Fruit fly (Drosophila melanogaster) whole organism, embryonic: Measurements from ENCODE around the gene CG44362.

Source experiments
- ATbp ChIP-seq: fragments of 200-800 bp; sonication (Bioruptor generic); optimal IDR thresholded peaks from 2 replicates; lab custom pipeline; 2017; ENCODE audit warnings: missing biosample characterization, mild to moderate bottlenecking, missing genetic modification characterization, missing genetic modification reagents
- Ada2b ChIP-seq: fragments of 200-800 bp; sonication (Bioruptor generic); IDR thresholded peaks from 2 replicates; pipeline ENCODE4 v1.3.6; 2022; ENCODE audit warnings: missing biosample characterization, missing genetic modification characterization
- CG10267 ChIP-seq: fragments of 200-800 bp; sonication (Bioruptor generic); optimal IDR thresholded peaks from 2 replicates; lab custom pipeline; 2018; ENCODE audit warnings: missing biosample characterization, mild to moderate bottlenecking, missing genetic modification characterization, moderate library complexity
- CG11398 ChIP-seq: fragments of 200-800 bp; sonication (Bioruptor generic); optimal IDR thresholded peaks from 2 replicates; lab custom pipeline; 2016; ENCODE audit warnings: missing biosample characterization, missing genetic modification characterization
- CG11456 ChIP-seq: fragments of 200-800 bp; sonication (Bioruptor generic); IDR thresholded peaks from 3 replicates; pipeline ENCODE4 v1.3.6; 2022; ENCODE audit warnings: missing biosample characterization, missing genetic modification characterization
- CG12744 ChIP-seq: fragments of 200-800 bp; sonication (Bioruptor generic); optimal IDR thresholded peaks from 2 replicates; lab custom pipeline; 2016; ENCODE audit warnings: missing biosample characterization, missing genetic modification characterization
- CG14860 ChIP-seq: fragments of 200-800 bp; sonication (Bioruptor generic); IDR thresholded peaks from 3 replicates; pipeline ENCODE4 v1.3.6; 2022; ENCODE audit warnings: missing biosample characterization, missing genetic modification characterization; ENCODE audit not compliant: partially characterized antibody
- CG17361 ChIP-seq: fragments of 200-800 bp; sonication (Bioruptor generic); IDR thresholded peaks from 3 replicates; pipeline ENCODE4 v1.3.6; 2022; ENCODE audit warnings: missing biosample characterization, missing genetic modification characterization
- CG17612 ChIP-seq: fragments of 200-800 bp; sonication (Bioruptor generic); IDR thresholded peaks from 2 replicates; pipeline ENCODE4 v1.3.6; 2022; ENCODE audit warnings: missing biosample characterization, missing genetic modification characterization
- CG17802 ChIP-seq: fragments of 200-800 bp; sonication (Bioruptor generic); optimal IDR thresholded peaks from 2 replicates; lab custom pipeline; 2018; ENCODE audit warnings: missing biosample characterization, mild to moderate bottlenecking, missing genetic modification characterization, moderate library complexity
- CG2116 ChIP-seq: fragments of 200-800 bp; sonication (Bioruptor generic); optimal IDR thresholded peaks from 3 replicates; lab custom pipeline; 2018; ENCODE audit warnings: missing biosample characterization, mild to moderate bottlenecking, missing genetic modification characterization
- CG2712 ChIP-seq: fragments of 200-800 bp; optimal IDR thresholded peaks from 3 replicates; lab custom pipeline; 2019; ENCODE audit warnings: missing biosample characterization, mild to moderate bottlenecking, missing genetic modification characterization, moderate library complexity
- CG4360 ChIP-seq: fragments of 200-800 bp; sonication (Bioruptor generic); IDR thresholded peaks from 2 replicates; pipeline ENCODE4 v1.3.6; 2022; ENCODE audit warnings: missing biosample characterization, missing genetic modification characterization
- CG6272 ChIP-seq: fragments of 200-800 bp; sonication (Bioruptor generic); IDR thresholded peaks from 2 replicates; pipeline ENCODE4 v1.3.6; 2022; ENCODE audit warnings: missing biosample characterization, missing genetic modification characterization
- CG6683 ChIP-seq: fragments of 200-800 bp; sonication (Bioruptor generic); optimal IDR thresholded peaks from 2 replicates; lab custom pipeline; 2017; ENCODE audit warnings: missing biosample characterization, mild to moderate bottlenecking, missing genetic modification characterization, missing genetic modification reagents
- CG6813 ChIP-seq: fragments of 200-800 bp; sonication (Bioruptor generic); optimal IDR thresholded peaks from 2 replicates; lab custom pipeline; 2017; ENCODE audit warnings: missing biosample characterization, missing genetic modification characterization, mild to moderate bottlenecking, moderate library complexity, missing genetic modification reagents
- CG7357 ChIP-seq: fragments of 200-800 bp; sonication (Bioruptor generic); IDR thresholded peaks from 3 replicates; pipeline ENCODE4 v1.3.6; 2022; ENCODE audit warnings: missing biosample characterization, missing genetic modification characterization
- CG8281 ChIP-seq: fragments of 200-800 bp; sonication (Bioruptor generic); optimal IDR thresholded peaks from 2 replicates; lab custom pipeline; 2018; ENCODE audit warnings: missing biosample characterization, mild to moderate bottlenecking, missing genetic modification characterization, moderate library complexity
- CG9609 ChIP-seq: fragments of 200-800 bp; sonication (Bioruptor generic); optimal IDR thresholded peaks from 3 replicates; lab custom pipeline; 2016; ENCODE audit warnings: missing biosample characterization, missing genetic modification characterization
- Doc2 ChIP-seq: fragments of 200-800 bp; sonication (Bioruptor generic); IDR thresholded peaks from 2 replicates; pipeline ENCODE4 v1.3.6; 2022; ENCODE audit warnings: missing biosample characterization, missing genetic modification characterization
- Ets65A ChIP-seq: fragments of 200-800 bp; sonication (Bioruptor generic); peaks from one replicate; lab custom pipeline; 2016; ENCODE audit warnings: missing biosample characterization, missing genetic modification characterization
- Fer3 ChIP-seq: fragments of 200-800 bp; sonication (Bioruptor generic); optimal IDR thresholded peaks from 2 replicates; lab custom pipeline; 2018; ENCODE audit warnings: missing biosample characterization, mild to moderate bottlenecking, missing genetic modification characterization, moderate library complexity
- HHEX ChIP-seq: fragments of 200-800 bp; sonication (Bioruptor generic); optimal IDR thresholded peaks from 3 replicates; lab custom pipeline; 2017; ENCODE audit warnings: missing biosample characterization, mild to moderate bottlenecking, missing genetic modification characterization, missing genetic modification reagents
- Hmr ChIP-seq: fragments of 200-800 bp; sonication (Bioruptor generic); optimal IDR thresholded peaks from 3 replicates; lab custom pipeline; 2017; ENCODE audit warnings: mild to moderate bottlenecking, missing biosample characterization, missing genetic modification reagents, missing genetic modification characterization
- Hr3 ChIP-seq: fragments of 200-800 bp; sonication (Bioruptor generic); optimal IDR thresholded peaks from 3 replicates; lab custom pipeline; 2016; ENCODE audit warnings: missing biosample characterization, missing genetic modification characterization
- Kr ChIP-seq: fragments of 200-800 bp; sonication (Bioruptor generic); optimal IDR thresholded peaks from 2 replicates; lab custom pipeline; 2017; ENCODE audit warnings: missing biosample characterization, mild to moderate bottlenecking, missing genetic modification characterization
- Ssrp ChIP-seq: fragments of 200-800 bp; sonication (Bioruptor generic); optimal IDR thresholded peaks from 2 replicates; lab custom pipeline; 2018; ENCODE audit warnings: missing biosample characterization, mild to moderate bottlenecking, missing genetic modification characterization, moderate library complexity
- aop ChIP-seq: fragments of 200-800 bp; sonication (Bioruptor generic); IDR thresholded peaks from 2 replicates; pipeline ENCODE4 v1.3.6; 2022; ENCODE audit warnings: missing biosample characterization, missing genetic modification characterization
- ap ChIP-seq: fragments of 200-800 bp; sonication (Bioruptor generic); IDR thresholded peaks from 2 replicates; pipeline ENCODE4 v1.3.6; 2022; ENCODE audit warnings: missing biosample characterization, missing genetic modification characterization
- ara ChIP-seq: fragments of 200-800 bp; sonication (Bioruptor generic); IDR thresholded peaks from 2 replicates; pipeline ENCODE4 v1.3.6; 2022; ENCODE audit warnings: missing biosample characterization, missing genetic modification characterization
- ash1 ChIP-seq: fragments of 200-800 bp; sonication (Bioruptor generic); optimal IDR thresholded peaks from 2 replicates; lab custom pipeline; 2018; ENCODE audit warnings: missing biosample characterization, mild to moderate bottlenecking, missing genetic modification characterization
- bcd ChIP-seq: fragments of 200-800 bp; sonication (Bioruptor generic); optimal IDR thresholded peaks from 2 replicates; lab custom pipeline; 2017; ENCODE audit warnings: missing biosample characterization, mild to moderate bottlenecking, missing genetic modification characterization
- bigmax ChIP-seq: fragments of 200-800 bp; sonication (Bioruptor generic); optimal IDR thresholded peaks from 2 replicates; lab custom pipeline; 2018; ENCODE audit warnings: missing biosample characterization, mild to moderate bottlenecking, missing genetic modification characterization
- br ChIP-seq: fragments of >200 bp; optimal IDR thresholded peaks from 2 replicates; lab custom pipeline; 2017
- caup ChIP-seq: fragments of 200-800 bp; sonication (Bioruptor generic); optimal IDR thresholded peaks from 3 replicates; lab custom pipeline; 2017; ENCODE audit warnings: missing biosample characterization, mild to moderate bottlenecking, missing genetic modification characterization, moderate library complexity; ENCODE audit not compliant: severe bottlenecking
- chn ChIP-seq: fragments of 200-800 bp; sonication (Bioruptor generic); optimal IDR thresholded peaks from 2 replicates; lab custom pipeline; 2016; ENCODE audit warnings: missing biosample characterization, missing genetic modification characterization
- corto ChIP-seq: fragments of 200-800 bp; sonication (Bioruptor generic); optimal IDR thresholded peaks from 2 replicates; lab custom pipeline; 2016; ENCODE audit warnings: missing biosample characterization, mild to moderate bottlenecking, missing genetic modification characterization, moderate library complexity
- crp ChIP-seq, 2 experiments: fragments of 200-800 bp; sonication (Bioruptor generic); optimal IDR thresholded peaks; 2 replicates in 1 of 2; 3 replicates in 1 of 2; lab custom pipeline; 2017; ENCODE audit warnings: missing biosample characterization in 2 of 2, missing genetic modification characterization in 2 of 2, mild to moderate bottlenecking in 1 of 2, moderate library complexity in 1 of 2
- danr ChIP-seq: fragments of 200-800 bp; sonication (Bioruptor generic); IDR thresholded peaks from 2 replicates; pipeline ENCODE4 v1.3.6; 2022; ENCODE audit warnings: missing biosample characterization, missing genetic modification characterization
- dati ChIP-seq: fragments of 200-800 bp; sonication (Bioruptor generic); IDR thresholded peaks from 2 replicates; pipeline ENCODE4 v1.3.6; 2022; ENCODE audit warnings: missing biosample characterization, missing genetic modification characterization
- eve ChIP-seq, 2 experiments: fragments of >200 bp; optimal IDR thresholded peaks; 2 replicates each; lab custom pipeline; 2017; ENCODE audit warnings: missing biosample characterization in 2 of 2, missing genetic modification characterization in 2 of 2
- eyg ChIP-seq: fragments of 200-800 bp; sonication (Bioruptor generic); optimal IDR thresholded peaks from 3 replicates; lab custom pipeline; 2016; ENCODE audit warnings: missing biosample characterization, missing genetic modification characterization
- klu ChIP-seq: fragments of 200-800 bp; sonication (Bioruptor generic); IDR thresholded peaks from 2 replicates; pipeline ENCODE4 v1.3.6; 2022; ENCODE audit warnings: missing biosample characterization, missing genetic modification characterization
- otp ChIP-seq: fragments of 200-800 bp; sonication (Bioruptor generic); IDR thresholded peaks from 3 replicates; pipeline ENCODE4, ENCODE4 v1.3.6; 2022; ENCODE audit warnings: missing biosample characterization, missing genetic modification characterization
- pros ChIP-seq: fragments of 200-800 bp; sonication (Bioruptor generic); optimal IDR thresholded peaks from 3 replicates; lab custom pipeline; 2019; ENCODE audit warnings: missing biosample characterization, mild to moderate bottlenecking, missing genetic modification characterization, moderate library complexity
- stwl ChIP-seq: fragments of 200-800 bp; sonication (Bioruptor generic); optimal IDR thresholded peaks from 3 replicates; lab custom pipeline; 2018; ENCODE audit warnings: missing biosample characterization, mild to moderate bottlenecking, missing genetic modification characterization, moderate library complexity
- trh ChIP-seq: fragments of 200-800 bp; sonication (Bioruptor generic); optimal IDR thresholded peaks from 2 replicates; lab custom pipeline; 2016; ENCODE audit warnings: missing biosample characterization, missing genetic modification characterization
- twi ChIP-seq: fragments of 200-800 bp; optimal IDR thresholded peaks from 2 replicates; lab custom pipeline; 2019; ENCODE audit warnings: missing biosample characterization, mild to moderate bottlenecking, missing genetic modification characterization, moderate library complexity
- wdn ChIP-seq: fragments of 200-800 bp; sonication (Bioruptor generic); IDR thresholded peaks from 2 replicates; pipeline ENCODE4 v1.3.6; 2022; ENCODE audit warnings: missing biosample characterization, missing genetic modification characterization
- yki ChIP-seq: fragments of >200 bp; optimal IDR thresholded peaks from 3 replicates; lab custom pipeline; 2018

The CG44362 gene

DNA sequence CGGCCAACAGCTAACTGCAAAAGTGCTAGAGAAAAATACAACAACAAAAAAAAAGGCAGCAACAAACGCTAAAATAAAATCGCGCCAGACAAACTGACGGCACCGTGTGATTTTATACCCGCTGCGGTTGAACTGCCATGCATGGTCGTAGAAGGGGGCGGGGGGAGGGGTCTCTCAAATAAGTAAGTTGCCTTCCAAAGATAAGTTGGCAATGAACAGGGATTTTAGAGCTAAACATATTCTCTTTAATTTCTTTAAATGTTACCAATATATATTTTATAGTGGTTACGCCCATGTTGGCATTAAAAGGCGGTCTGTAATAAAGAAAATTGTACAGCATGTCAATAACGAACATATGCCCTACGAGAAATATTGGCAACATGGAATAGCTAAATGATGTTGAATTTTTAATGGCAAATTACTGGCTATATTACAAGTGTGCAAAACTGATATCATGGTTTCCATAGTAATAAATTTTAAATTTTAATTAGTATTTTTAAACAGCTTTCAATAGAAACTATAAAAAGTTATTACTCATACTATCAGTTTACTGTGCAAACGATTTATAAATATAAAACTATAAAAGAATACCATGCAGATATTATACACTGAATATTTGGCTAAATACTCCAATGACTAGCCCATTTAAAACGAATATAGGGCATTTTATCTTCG, 34.0 kb downstream of the CG44362 start (continued):
- no peak for TF ChIP-seq corto (GFP tag; lab: Kevin White, UChicago)
- peak; percentile 65; the same call in 1 of the 2 replicates for TF ChIP-seq klu (GFP tag; lab: Robert Waterston, UW)
- TF ChIP-seq ap: peak; percentile 78
- TF ChIP-seq wdn (GFP tag; lab: Robert Waterston, UW): 0 out of 2 replicates have a peak, but pooled peaks have one; percentile 19
- TF ChIP-seq CG6813: peak; percentile 18
- TF ChIP-seq CG7357 (GFP tag; lab: Robert Waterston, UW): peak; percentile 61; the same call in 2 of the 3 replicates
- TF ChIP-seq otp (GFP tag; lab: Robert Waterston, UW): peak; percentile 89
- TF ChIP-seq CG11398 (GFP tag; lab: Kevin White, UChicago): peak; percentile 9
- TF ChIP-seq stwl: no peak
- peak; percentile 68 for TF ChIP-seq CG9609
- TF ChIP-seq dati (GFP tag; lab: Robert Waterston, UW): no peak
- peak; percentile 67 for TF ChIP-seq CG17612
- no peak for TF ChIP-seq bigmax
- peak; percentile 0 for TF ChIP-seq CG2116 (GFP tag; lab: Kevin White, UChicago)
- peak; percentile 27 for TF ChIP-seq CG17802
- TF ChIP-seq CG6683 (GFP tag; lab: Kevin White, UChicago): no peak
- TF ChIP-seq CG4360 (GFP tag; lab: Robert Waterston, UW): peak; percentile 49; the same call in 1 of the 2 replicates
- peak; percentile 93 for TF ChIP-seq Ets65A (GFP tag; lab: Kevin White, UChicago)
- TF ChIP-seq chn (GFP tag; lab: Kevin White, UChicago): peak; percentile 63
- peak; percentile 69 for TF ChIP-seq bcd (GFP tag; lab: Kevin White, UChicago)
- peak; percentile 69 for TF ChIP-seq danr (GFP tag; lab: Robert Waterston, UW)
- TF ChIP-seq Hr3 (GFP tag; lab: Kevin White, UChicago): peak; percentile 68
- no peak for TF ChIP-seq yki (lab: Kevin White, UChicago)
- peak; percentile 24 for TF ChIP-seq ash1 (GFP tag; lab: Kevin White, UChicago)
- TF ChIP-seq aop (GFP tag; lab: Robert Waterston, UW): 0 out of 2 replicates have a peak, but pooled peaks have one; percentile 55
- TF ChIP-seq ATbp (GFP tag; lab: Kevin White, UChicago): peak; percentile 77
- TF ChIP-seq CG17361 (GFP tag; lab: Robert Waterston, UW): peak; percentile 34; the same call in 1 of the 3 replicates
- TF ChIP-seq ara: peak; percentile 52
- peak in 1 of 2 experiments; percentile 16 for TF ChIP-seq crp (GFP tag; optimal IDR thresholded peaks at IDR 0.05; lab: Kevin White, UChicago)
- peak; percentile 82 for TF ChIP-seq CG11456 (GFP tag; lab: Robert Waterston, UW)
- peak in 1 of 2 experiments; percentile 8 for TF ChIP-seq eve (GFP tag; optimal IDR thresholded peaks at IDR 0.05; lab: Kevin White, UChicago)
- TF ChIP-seq Kr: no peak
- peak; percentile 70 for TF ChIP-seq Hmr (GFP tag; lab: Kevin White, UChicago)
- TF ChIP-seq Ssrp (tag; lab: Kevin White, UChicago): peak; percentile 69
- TF ChIP-seq caup: peak; percentile 26
- peak; percentile 66 for TF ChIP-seq HHEX (GFP tag; lab: Kevin White, UChicago)
- peak; percentile 17 for TF ChIP-seq CG12744 (GFP tag; lab: Kevin White, UChicago)
- TF ChIP-seq br (lab: Kevin White, UChicago): no peak
- TF ChIP-seq trh (GFP tag; lab: Kevin White, UChicago): peak; percentile 30
- TF ChIP-seq Fer3 (tag; lab: Kevin White, UChicago): peak; percentile 66
- no peak for TF ChIP-seq pros (GFP tag; lab: Kevin White, UChicago)
- TF ChIP-seq twi (tag; lab: Kevin White, UChicago): peak; percentile 38
- TF ChIP-seq CG2712 (tag; lab: Kevin White, UChicago): peak; percentile 52
- TF ChIP-seq CG8281: peak; percentile 48
- TF ChIP-seq CG10267: peak; percentile 24
- TF ChIP-seq Ada2b (GFP tag; lab: Robert Waterston, UW): peak; percentile 71
- TF ChIP-seq Doc2: peak; percentile 57; the same call in 1 of the 2 replicates
- 0 out of 2 replicates have a peak, but pooled peaks have one; percentile 6 for TF ChIP-seq CG6272 (GFP tag; lab: Robert Waterston, UW)
- TF ChIP-seq eyg (GFP tag; lab: Kevin White, UChicago): no peak
- TF ChIP-seq CG14860: no peak
